Worm (Caenorhabditis elegans): Measurements from ENCODE around the gene plp-2.

Gene plp-2

DNA sequence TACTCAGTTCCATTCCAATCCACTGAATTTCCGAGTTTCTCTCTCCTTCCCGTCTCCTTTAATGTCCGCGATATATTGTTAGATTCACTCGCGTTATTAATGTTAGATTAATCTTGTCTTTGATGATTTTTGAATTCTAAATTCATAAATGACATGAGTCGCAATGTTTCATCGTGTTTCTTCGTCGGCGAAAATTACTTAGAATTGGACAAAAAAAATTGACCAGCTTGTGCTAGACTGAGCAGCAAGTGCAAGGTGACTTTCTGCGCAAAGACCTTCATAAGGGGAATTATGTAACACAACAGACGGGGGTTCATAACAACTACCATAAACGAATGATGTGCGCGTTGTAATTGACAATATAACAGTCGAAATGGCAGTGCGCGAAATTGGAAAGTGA, 24.2 kb downstream of the plp-2 start:
- no peak for TF ChIP-seq D2030.7 (GFP tag; IDR thresholded peaks at IDR 0.05)
- TF ChIP-seq ceh-27 (GFP tag; optimal IDR thresholded peaks at IDR 0.05), result no peak
- no peak for TF ChIP-seq K12H6.12 (tag; optimal IDR thresholded peaks at IDR 0.05)
- no peak for TF ChIP-seq ceh-58 (GFP tag; IDR thresholded peaks at IDR 0.05)
- TF ChIP-seq ztf-26 (tag; optimal IDR thresholded peaks at IDR 0.05), result no peak
- TF ChIP-seq tbp1 (GFP tag; optimal IDR thresholded peaks at IDR 0.05), result no peak
- TF ChIP-seq rec-8 (tag; optimal IDR thresholded peaks at IDR 0.05), result no peak
- TF ChIP-seq egrh-3 (GFP tag; IDR thresholded peaks at IDR 0.05), result no peak
- no peak for TF ChIP-seq ztf-6 (GFP tag; IDR thresholded peaks at IDR 0.05)
- TF ChIP-seq nfyb-1 (GFP tag; IDR thresholded peaks at IDR 0.05), result no peak
- TF ChIP-seq atf-7 (tag; optimal IDR thresholded peaks at IDR 0.05), result no peak
- TF ChIP-seq hmg-20 (GFP tag; IDR thresholded peaks at IDR 0.05), result no peak
- TF ChIP-seq hsf-1 (GFP tag; IDR thresholded peaks at IDR 0.05), result no peak

- TF ChIP-seq athp-1 (tag; optimal IDR thresholded peaks at IDR 0.05) (no peak), pbrm-1 (GFP tag; IDR thresholded peaks at IDR 0.05) (no peak), tlf-1 (GFP tag; optimal IDR thresholded peaks at IDR 0.05) (no peak), attf-3 (GFP tag; conservative IDR thresholded peaks at IDR 0.05) (no peak), fkh-3 (tag; optimal IDR thresholded peaks at IDR 0.05) (no peak), hmg-1.2 (GFP tag; IDR thresholded peaks at IDR 0.05) (no peak), ceh-79 (tag; optimal IDR thresholded peaks at IDR 0.05) (no peak), egrh-3 (GFP tag; IDR thresholded peaks at IDR 0.05) (no peak), lin-35 (GFP tag; optimal IDR thresholded peaks at IDR 0.05) (no peak), rec-8 (tag; optimal IDR thresholded peaks at IDR 0.05) (no peak), C17E4.6 (GFP tag; IDR thresholded peaks at IDR 0.05) (no peak), ztf-25 (GFP tag; IDR thresholded peaks at IDR 0.05) (no peak), mes-4 (tag; optimal IDR thresholded peaks at IDR 0.05) (no peak), zfh-2 (GFP tag; conservative IDR thresholded peaks at IDR 0.05) (no peak), xnd-1 (tag; optimal IDR thresholded peaks at IDR 0.05) (no peak), nhr-179 (tag; optimal IDR thresholded peaks at IDR 0.05) (no peak), tbx-9 (tag; optimal IDR thresholded peaks at IDR 0.05; ENCODE audit: borderline replicate concordance) (no peak), akir-1 (GFP tag; optimal IDR thresholded peaks at IDR 0.05) (no peak), ceh-100 (GFP tag; IDR thresholded peaks at IDR 0.05) (no peak), egl-18 (GFP tag; IDR thresholded peaks at IDR 0.05) (no peak)
These were observed 25.4 kb downstream of the plp-2 start for ce11 chrX:14957176-14957575.

ce11 chrX:14954548-14954947, 28.1 kb downstream of the plp-2 start, which contains the start of gene pag-3:
Gene pag-3, minus strand, starts transcription at chrX:14954648.
- TF ChIP-seq pha-4 (tag; optimal IDR thresholded peaks at IDR 0.05) (no peak), sptf-2 (GFP tag; optimal IDR thresholded peaks at IDR 0.05) (no peak), Y56A3A.18 (GFP tag; IDR thresholded peaks at IDR 0.05) (no peak), chd-7 (tag; optimal IDR thresholded peaks at IDR 0.05) (no peak), nhr-80 (tag; optimal IDR thresholded peaks at IDR 0.05) (no peak), aptf-2 (GFP tag; conservative IDR thresholded peaks at IDR 0.05) (no peak), akir-1 (GFP tag; optimal IDR thresholded peaks at IDR 0.05) (no peak), Y53G8AR.9 (GFP tag; conservative IDR thresholded peaks at IDR 0.05) (no peak), Y95B8A.8 (GFP tag; IDR thresholded peaks at IDR 0.05) (no peak), madf-10 (tag; optimal IDR thresholded peaks at IDR 0.05) (no peak), ceh-100 (GFP tag; IDR thresholded peaks at IDR 0.05) (no peak), let-607 (tag; optimal IDR thresholded peaks at IDR 0.05) (no peak), C06A6.2 (GFP tag; conservative IDR thresholded peaks at IDR 0.05) (no peak), K11D2.4 (GFP tag; IDR thresholded peaks at IDR 0.05) (no peak), snpc-1.1 (tag; optimal IDR thresholded peaks at IDR 0.05; ENCODE audit: insufficient read depth) (no peak), F22D6.2 (tag; optimal IDR thresholded peaks at IDR 0.05) (no peak), ztf-26 (tag; optimal IDR thresholded peaks at IDR 0.05) (no peak), madf-8 (GFP tag; conservative IDR thresholded peaks at IDR 0.05) (no peak)

Data from whole organism, young adult.